Worm (Caenorhabditis elegans): ENCODE data around the gene flh-3.

flh-3 gene

DNA sequence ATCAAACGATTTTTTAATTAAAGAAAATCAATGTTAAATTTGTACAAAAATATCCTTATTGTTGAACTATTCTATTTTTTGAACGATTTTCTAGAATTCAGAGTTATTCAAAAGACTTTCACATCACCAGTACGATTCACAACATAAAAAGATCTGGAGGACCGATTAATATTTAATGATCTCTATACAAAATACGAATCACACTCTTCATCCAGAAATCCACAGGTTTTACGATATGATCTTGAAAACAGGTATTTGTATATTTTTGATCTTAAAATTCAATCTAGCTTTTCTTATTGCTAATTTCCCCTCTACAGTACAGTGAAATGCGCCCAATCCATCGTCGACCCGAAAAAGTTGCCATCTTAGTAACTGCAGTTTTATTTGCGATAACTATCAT, 34.7 kb downstream of the flh-3 start, which contains the start of gene F49C12.5:
Gene F49C12.5 (plus strand): TSS at position 301 of the 400 bp plus-strand sequence.
- no peak for TF ChIP-seq ama-1 (optimal IDR thresholded peaks at IDR 0.05)
- no peak for TF ChIP-seq ceh-19 (GFP tag; optimal IDR thresholded peaks at IDR 0.05)
- no peak for TF ChIP-seq sdc-2 (tag; optimal IDR thresholded peaks at IDR 0.05)
- TF ChIP-seq pag-3 (tag; optimal IDR thresholded peaks at IDR 0.05; ENCODE audit: borderline replicate concordance), result no peak
- no peak for TF ChIP-seq C38D4.7 (GFP tag; optimal IDR thresholded peaks at IDR 0.05)
- no peak for TF ChIP-seq rnt-1 (tag; optimal IDR thresholded peaks at IDR 0.05)
- no peak for TF ChIP-seq tbx-2 (tag; optimal IDR thresholded peaks at IDR 0.05)
- no peak for TF ChIP-seq dmd-4 (tag; optimal IDR thresholded peaks at IDR 0.05; ENCODE audit: borderline replicate concordance)
- TF ChIP-seq ceh-31 (tag; optimal IDR thresholded peaks at IDR 0.05), result no peak
- no peak for TF ChIP-seq ceh-45 (GFP tag; IDR thresholded peaks at IDR 0.05)
- TF ChIP-seq che-1 (tag; optimal IDR thresholded peaks at IDR 0.05), result no peak
- TF ChIP-seq ceh-18 (tag; optimal IDR thresholded peaks at IDR 0.05), result no peak
- TF ChIP-seq unc-86 (tag; optimal IDR thresholded peaks at IDR 0.05), result no peak
- TF ChIP-seq K02D7.2 (tag; optimal IDR thresholded peaks at IDR 0.05), result no peak
- TF ChIP-seq tbx-7 (tag; optimal IDR thresholded peaks at IDR 0.05), result no peak
- no peak for TF ChIP-seq ceh-9 (tag; optimal IDR thresholded peaks at IDR 0.05)
- no peak for TF ChIP-seq pha-4 (tag; optimal IDR thresholded peaks at IDR 0.05)
- no peak for TF ChIP-seq odd-2 (tag; optimal IDR thresholded peaks at IDR 0.05)
- no peak for TF ChIP-seq unc-3 (GFP tag; conservative IDR thresholded peaks at IDR 0.05)
- no peak for TF ChIP-seq unc-3 (tag; optimal IDR thresholded peaks at IDR 0.05)

DNA sequence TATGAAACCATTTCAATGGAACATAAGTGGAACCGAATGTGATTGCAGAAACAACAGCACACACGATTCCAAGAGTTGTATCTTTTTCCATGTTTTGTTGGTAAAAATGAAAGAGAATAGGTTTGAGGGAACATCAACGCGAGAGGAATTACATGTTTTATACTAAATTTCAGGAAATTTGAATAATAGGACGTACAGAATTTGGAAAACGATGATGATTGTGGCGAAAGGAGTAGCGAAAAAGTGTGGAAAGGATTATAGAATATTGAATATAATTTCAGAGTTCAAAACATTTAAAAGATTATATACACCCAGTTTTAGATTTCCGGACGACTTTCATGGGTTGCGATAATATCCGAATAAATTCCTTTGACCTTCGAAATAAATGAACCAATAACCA, 39.1 kb downstream of the flh-3 start, which contains the start of gene F49C12.6:
Gene F49C12.6 (minus strand): TSS at position 101 of the 400 bp plus-strand sequence.
- TF ChIP-seq ceh-18 (tag; optimal IDR thresholded peaks at IDR 0.05) (no peak), madf-2 (tag; optimal IDR thresholded peaks at IDR 0.05) (no peak), ceh-6 (GFP tag; optimal IDR thresholded peaks at IDR 0.05) (no peak), nhr-232 (tag; optimal IDR thresholded peaks at IDR 0.05) (no peak), ceh-34 (tag; optimal IDR thresholded peaks at IDR 0.05) (no peak), tbx-2 (tag; optimal IDR thresholded peaks at IDR 0.05) (no peak), sox-4 (tag; optimal IDR thresholded peaks at IDR 0.05) (no peak), tbx-7 (tag; optimal IDR thresholded peaks at IDR 0.05) (no peak), hlh-15 (tag; optimal IDR thresholded peaks at IDR 0.05) (no peak), ceh-22 (tag; optimal IDR thresholded peaks at IDR 0.05) (no peak), K09A11.1 (tag; optimal IDR thresholded peaks at IDR 0.05; ENCODE audit: insufficient read depth) (no peak), dmd-4 (tag; optimal IDR thresholded peaks at IDR 0.05; ENCODE audit: borderline replicate concordance) (no peak), T23F11.4 (GFP tag; optimal IDR thresholded peaks at IDR 0.05) (no peak), syd-9 (tag; optimal IDR thresholded peaks at IDR 0.05) (no peak), pat-9 (tag; optimal IDR thresholded peaks at IDR 0.05) (no peak), ceh-31 (tag; optimal IDR thresholded peaks at IDR 0.05) (no peak), ceh-30 (tag; optimal IDR thresholded peaks at IDR 0.05) (no peak)

DNA sequence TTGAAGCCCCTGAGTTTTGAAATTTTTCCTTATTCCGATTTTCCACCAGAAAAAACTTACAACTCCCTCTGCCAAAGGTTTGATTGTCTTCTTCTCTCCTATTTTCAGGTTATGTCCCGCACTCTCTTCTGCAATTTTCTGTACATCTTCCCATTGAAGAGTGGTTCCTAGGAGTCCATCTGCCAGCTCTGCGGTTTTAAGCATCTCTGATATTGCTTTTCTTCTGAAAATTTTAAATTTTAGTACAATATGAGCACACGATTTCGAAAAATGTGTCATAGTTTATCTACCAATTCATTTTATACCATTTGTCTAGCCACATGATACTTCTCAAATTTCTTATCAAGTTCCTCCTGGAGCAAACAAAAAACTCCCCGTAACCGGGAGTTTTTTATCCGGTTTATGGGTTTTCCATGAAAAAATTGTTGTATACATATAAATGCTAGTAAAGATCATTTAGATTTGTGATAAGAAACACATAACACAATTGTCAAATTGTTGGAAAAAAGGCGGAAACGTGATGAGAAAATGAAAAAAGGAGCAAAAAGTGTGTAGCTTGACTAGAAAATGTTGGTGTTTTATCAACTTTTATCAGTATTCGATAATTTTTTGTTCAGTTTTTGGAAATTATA, 41.2 kb downstream of the flh-3 start:
- TF ChIP-seq madf-2 (tag; optimal IDR thresholded peaks at IDR 0.05) (no peak), tbx-2 (tag; optimal IDR thresholded peaks at IDR 0.05) (no peak), lim-6 (tag; optimal IDR thresholded peaks at IDR 0.05) (no peak), dmd-4 (tag; optimal IDR thresholded peaks at IDR 0.05; ENCODE audit: borderline replicate concordance) (no peak), unc-3 (GFP tag; conservative IDR thresholded peaks at IDR 0.05) (no peak), unc-3 (tag; optimal IDR thresholded peaks at IDR 0.05) (no peak), lin-11 (tag; optimal IDR thresholded peaks at IDR 0.05) (no peak), ceh-9 (tag; optimal IDR thresholded peaks at IDR 0.05) (no peak), pag-3 (tag; optimal IDR thresholded peaks at IDR 0.05; ENCODE audit: borderline replicate concordance) (no peak), mec-3 (tag; optimal IDR thresholded peaks at IDR 0.05; ENCODE audit: borderline replicate concordance) (no peak), fax-1 (tag; optimal IDR thresholded peaks at IDR 0.05) (no peak), unc-42 (tag; optimal IDR thresholded peaks at IDR 0.05) (no peak), pros-1 (tag; optimal IDR thresholded peaks at IDR 0.05) (no peak)

Measured in whole organism, late embryonic.